Fruit fly (Drosophila melanogaster) whole organism, adult: Measurements from ENCODE around the gene gce.
A peak's percentile ranks its signal among the peaks of the same experiment; 100 is the strongest.

Source experiments
- CG11617 ChIP-seq: fragments of 200-800 bp; sonication (Bioruptor generic); optimal IDR thresholded peaks from 2 replicates; lab custom pipeline; 2017; ENCODE audit warnings: mild to moderate bottlenecking, missing biosample characterization, missing genetic modification reagents, missing genetic modification characterization
- CG12768 ChIP-seq: fragments of 200-800 bp; sonication (Bioruptor generic); optimal IDR thresholded peaks from 2 replicates; lab custom pipeline; 2017; ENCODE audit warnings: missing biosample characterization, missing genetic modification characterization, mild to moderate bottlenecking, moderate library complexity, missing genetic modification reagents
- CG14711 ChIP-seq: fragments of 200-800 bp; sonication (Bioruptor generic); optimal IDR thresholded peaks from 2 replicates; lab custom pipeline; 2018; ENCODE audit warnings: missing biosample characterization, mild to moderate bottlenecking, missing genetic modification characterization, moderate library complexity
- CG1620 ChIP-seq: fragments of 200-800 bp; sonication (Bioruptor generic); optimal IDR thresholded peaks from 2 replicates; lab custom pipeline; 2016; ENCODE audit warnings: missing biosample characterization, missing genetic modification characterization
- CG33017 ChIP-seq: fragments of 200-800 bp; sonication (Bioruptor generic); optimal IDR thresholded peaks from 2 replicates; lab custom pipeline; 2018; ENCODE audit warnings: missing biosample characterization, mild to moderate bottlenecking, missing genetic modification characterization, moderate library complexity
- CG5204 ChIP-seq: fragments of 200-800 bp; sonication (Bioruptor generic); optimal IDR thresholded peaks from 2 replicates; lab custom pipeline; 2016; ENCODE audit warnings: missing biosample characterization, missing genetic modification characterization
- CG7045 ChIP-seq: fragments of 200-800 bp; sonication (Bioruptor generic); optimal IDR thresholded peaks from 2 replicates; lab custom pipeline; 2017; ENCODE audit warnings: missing biosample characterization, mild to moderate bottlenecking, missing genetic modification characterization
- CG7101 ChIP-seq: fragments of 200-800 bp; sonication (Bioruptor generic); optimal IDR thresholded peaks from 2 replicates; lab custom pipeline; 2018; ENCODE audit warnings: missing biosample characterization, mild to moderate bottlenecking, missing genetic modification characterization, moderate library complexity
- Clk ChIP-seq: fragments of 200-800 bp; sonication (Bioruptor generic); optimal IDR thresholded peaks from 2 replicates; lab custom pipeline; 2017; ENCODE audit warnings: missing biosample characterization, missing genetic modification characterization
- Crg-1 ChIP-seq: fragments of 200-800 bp; sonication (Bioruptor generic); optimal IDR thresholded peaks from 2 replicates; lab custom pipeline; 2016; ENCODE audit warnings: missing biosample characterization, missing genetic modification characterization
- Hr96 ChIP-seq: fragments of 200-800 bp; sonication (Bioruptor generic); optimal IDR thresholded peaks from 2 replicates; lab custom pipeline; 2016; ENCODE audit warnings: missing biosample characterization, missing genetic modification characterization
- Mnt ChIP-seq: fragments of 200-800 bp; sonication (Bioruptor generic); optimal IDR thresholded peaks from 2 replicates; lab custom pipeline; 2016; ENCODE audit warnings: missing biosample characterization, mild to moderate bottlenecking, missing genetic modification characterization
- bab1 ChIP-seq: fragments of 200-800 bp; sonication (Bioruptor generic); optimal IDR thresholded peaks from 3 replicates; lab custom pipeline; 2019; ENCODE audit warnings: missing biosample characterization, mild to moderate bottlenecking, missing genetic modification characterization, moderate library complexity
- cic ChIP-seq: fragments of 200-800 bp; sonication (Bioruptor generic); optimal IDR thresholded peaks from 2 replicates; lab custom pipeline; 2017; ENCODE audit warnings: missing biosample characterization, mild to moderate bottlenecking, missing genetic modification characterization, moderate library complexity
- cnc ChIP-seq, 2 experiments: fragments of >200 bp; optimal IDR thresholded peaks; 2 replicates each; lab custom pipeline; 2017
- kay ChIP-seq: fragments of 200-800 bp; sonication (Bioruptor generic); peaks from one replicate; lab custom pipeline; 2016; ENCODE audit warnings: missing biosample characterization, missing genetic modification characterization, borderline replicate concordance
- ovo ChIP-seq: fragments of 200-800 bp; sonication (Bioruptor generic); optimal IDR thresholded peaks from 2 replicates; lab custom pipeline; 2016; ENCODE audit warnings: missing biosample characterization, missing genetic modification characterization
- pad ChIP-seq: fragments of 200-800 bp; sonication (Bioruptor generic); optimal IDR thresholded peaks from 3 replicates; lab custom pipeline; 2017; ENCODE audit warnings: missing biosample characterization, missing genetic modification characterization, mild to moderate bottlenecking, moderate library complexity, missing genetic modification reagents
- tj ChIP-seq: fragments of 200-800 bp; sonication (Bioruptor generic); optimal IDR thresholded peaks from 3 replicates; lab custom pipeline; 2017; ENCODE audit warnings: missing biosample characterization, mild to moderate bottlenecking, missing genetic modification characterization, moderate library complexity
- toe ChIP-seq: fragments of 200-800 bp; sonication (Bioruptor generic); optimal IDR thresholded peaks from 2 replicates; lab custom pipeline; 2016; ENCODE audit warnings: missing biosample characterization, missing genetic modification characterization

Gene gce

DNA sequence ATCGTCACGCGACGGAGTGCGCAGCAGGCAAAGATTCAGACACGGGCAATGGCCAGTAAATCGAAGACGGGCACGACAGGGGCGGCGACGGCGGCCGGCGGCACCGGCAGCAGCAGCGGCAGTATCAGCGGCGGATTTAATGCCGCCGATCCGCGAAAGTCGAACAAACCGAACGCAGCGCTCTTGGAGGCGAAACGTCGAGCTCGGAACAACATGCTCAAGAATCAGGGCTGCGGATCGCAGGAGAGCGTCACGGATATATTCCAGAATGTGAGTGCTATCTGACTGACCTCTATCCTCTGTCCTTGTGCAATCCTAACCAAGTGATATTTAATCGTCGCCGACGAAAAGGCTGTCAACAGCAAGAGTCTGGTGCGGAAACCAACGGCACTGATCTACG is 37.4 kb downstream of the gce start:
- TF ChIP-seq toe: no peak
- TF ChIP-seq Crg-1 (GFP tag; lab: Kevin White, UChicago): no peak
- no peak for TF ChIP-seq CG7045 (GFP tag; lab: Kevin White, UChicago)
- no peak for TF ChIP-seq cnc (optimal IDR thresholded peaks at IDR 0.05; lab: Kevin White, UChicago)
- TF ChIP-seq cic: no peak
- peak; percentile 26 for TF ChIP-seq Mnt (GFP tag; lab: Kevin White, UChicago)
- TF ChIP-seq kay (GFP tag; lab: Kevin White, UChicago): no peak
- TF ChIP-seq CG5204 (GFP tag; lab: Kevin White, UChicago): no peak
- no peak for TF ChIP-seq tj (GFP tag; lab: Kevin White, UChicago)

- TF ChIP-seq Mnt (GFP tag; lab: Kevin White, UChicago): peak; percentile 48
- TF ChIP-seq cnc (optimal IDR thresholded peaks at IDR 0.05; lab: Kevin White, UChicago): peak; percentile 36 to 79
- no peak for TF ChIP-seq CG1620 (GFP tag; lab: Kevin White, UChicago)
- TF ChIP-seq ovo (GFP tag; lab: Kevin White, UChicago): no peak
- TF ChIP-seq CG33017: peak; percentile 61
- TF ChIP-seq pad: peak; percentile 48
- no peak for TF ChIP-seq kay (GFP tag; lab: Kevin White, UChicago)
- no peak for TF ChIP-seq Crg-1 (GFP tag; lab: Kevin White, UChicago)
- TF ChIP-seq bab1 (GFP tag; lab: Kevin White, UChicago): no peak
- TF ChIP-seq tj (GFP tag; lab: Kevin White, UChicago): peak; percentile 56
- TF ChIP-seq CG7101: peak; percentile 77
- TF ChIP-seq CG5204 (GFP tag; lab: Kevin White, UChicago): no peak
- peak; percentile 71 for TF ChIP-seq CG14711 (tag; lab: Kevin White, UChicago)
- no peak for TF ChIP-seq toe
- peak; percentile 43 for TF ChIP-seq CG12768
- TF ChIP-seq CG11617 (GFP tag; lab: Kevin White, UChicago): peak; percentile 75
- TF ChIP-seq Hr96 (GFP tag; lab: Kevin White, UChicago): peak; percentile 43
- TF ChIP-seq CG7045 (GFP tag; lab: Kevin White, UChicago): peak; percentile 43
- no peak for TF ChIP-seq Clk (GFP tag; lab: Kevin White, UChicago)
- TF ChIP-seq cic: peak; percentile 87
Measured at dm6 chrX:15335845-15336453, 38.4 kb downstream of the gce start.

DNA sequence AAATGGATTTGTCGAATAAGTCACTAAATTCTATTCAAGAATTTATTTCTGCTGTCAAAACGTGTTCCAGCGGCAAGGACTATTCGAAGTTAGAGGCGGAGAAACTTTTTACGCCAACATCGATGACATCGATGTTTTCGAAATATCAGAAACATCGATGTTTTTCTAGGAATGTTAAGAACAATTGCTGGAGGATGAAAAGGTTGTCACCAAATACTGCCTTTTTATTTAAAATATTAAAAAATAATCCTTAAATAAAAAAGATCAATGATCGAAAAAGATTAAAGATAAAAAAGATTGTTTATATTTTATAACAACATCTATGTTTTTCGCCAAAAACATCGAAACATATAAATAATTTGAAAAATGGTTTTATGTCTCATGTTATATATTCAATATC is 44.5 kb downstream of the gce start, which contains the start of gene CG9123:
Gene CG9123, minus strand, starts transcription at position 101 of the 400 bp plus-strand sequence.
- TF ChIP-seq pad (no peak), CG5204 (GFP tag; lab: Kevin White, UChicago) (no peak), bab1 (GFP tag; lab: Kevin White, UChicago) (no peak), CG33017 (no peak), Mnt (GFP tag; lab: Kevin White, UChicago) (no peak), CG14711 (tag; lab: Kevin White, UChicago) (no peak), Hr96 (GFP tag; lab: Kevin White, UChicago) (no peak), Clk (GFP tag; lab: Kevin White, UChicago) (no peak)

DNA sequence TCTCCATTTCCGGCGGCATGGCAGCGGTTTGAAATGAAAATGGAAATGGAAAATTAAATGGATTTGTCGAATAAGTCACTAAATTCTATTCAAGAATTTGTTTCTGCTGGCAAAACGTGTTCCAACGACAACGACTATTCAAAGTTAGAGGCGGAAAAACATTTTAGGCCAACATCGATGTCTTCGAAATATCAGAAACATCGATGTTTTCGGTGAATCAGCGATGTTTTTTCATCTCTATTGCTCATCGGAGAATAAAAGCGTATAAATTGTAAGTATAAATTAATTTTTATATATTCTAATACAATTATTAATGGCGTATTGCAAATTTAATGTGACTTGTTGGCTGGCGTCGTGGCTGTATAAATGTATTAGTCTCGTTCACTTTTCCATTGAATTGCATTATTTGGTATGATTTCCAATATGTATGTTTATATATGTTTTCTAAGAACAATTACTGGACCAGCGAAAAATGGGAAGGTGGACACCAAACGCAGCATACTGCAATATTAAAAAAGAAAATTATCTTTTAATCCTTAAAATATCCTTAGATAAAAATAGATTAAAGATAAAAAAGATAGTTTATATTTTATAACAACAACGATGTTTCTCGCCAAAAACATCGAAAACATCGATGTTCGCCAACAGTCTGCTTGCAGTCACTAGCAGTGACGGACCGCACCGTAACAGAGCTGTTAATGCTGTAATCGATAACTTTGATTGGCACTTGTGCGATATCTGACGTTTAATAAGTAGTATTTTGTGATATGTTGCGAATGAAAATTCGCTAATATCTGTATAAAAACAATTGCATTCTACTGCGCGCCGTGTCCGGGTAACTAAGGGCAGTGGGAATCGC is 47.1 kb downstream of the gce start, which contains the start of the genes CG12608 and Prp5:
Gene CG12608, minus strand, starts transcription at position 153 of the 859 bp plus-strand sequence.
Gene Prp5, plus strand, starts transcription at position 697 of the 859 bp plus-strand sequence.
- TF ChIP-seq CG12768 (no peak), CG14711 (tag; lab: Kevin White, UChicago) (no peak), pad (no peak), CG7101 (no peak), cnc (optimal IDR thresholded peaks at IDR 0.05; lab: Kevin White, UChicago) (no peak), kay (GFP tag; lab: Kevin White, UChicago) (no peak), CG7045 (GFP tag; lab: Kevin White, UChicago) (no peak), CG33017 (no peak), toe (no peak), CG11617 (GFP tag; lab: Kevin White, UChicago) (no peak), Clk (GFP tag; lab: Kevin White, UChicago) (no peak), Hr96 (GFP tag; lab: Kevin White, UChicago) (no peak), CG5204 (GFP tag; lab: Kevin White, UChicago) (no peak), bab1 (GFP tag; lab: Kevin White, UChicago) (no peak), cic (no peak), ovo (GFP tag; lab: Kevin White, UChicago) (no peak), Crg-1 (GFP tag; lab: Kevin White, UChicago) (no peak), CG1620 (GFP tag; lab: Kevin White, UChicago) (no peak), tj (GFP tag; lab: Kevin White, UChicago) (no peak), Mnt (GFP tag; lab: Kevin White, UChicago) (no peak)

dm6 chrX:15352692-15353091 is 55.1 kb downstream of the gce start:
- no peak for TF ChIP-seq CG1620 (GFP tag; lab: Kevin White, UChicago)
- TF ChIP-seq cic: no peak
- TF ChIP-seq CG11617 (GFP tag; lab: Kevin White, UChicago): no peak
- TF ChIP-seq CG14711 (tag; lab: Kevin White, UChicago): no peak
- TF ChIP-seq CG12768: no peak
- TF ChIP-seq cnc (optimal IDR thresholded peaks at IDR 0.05; lab: Kevin White, UChicago): no peak
- no peak for TF ChIP-seq Crg-1 (GFP tag; lab: Kevin White, UChicago)
- TF ChIP-seq CG5204 (GFP tag; lab: Kevin White, UChicago): no peak
- no peak for TF ChIP-seq ovo (GFP tag; lab: Kevin White, UChicago)
